Worm (Caenorhabditis elegans): ENCODE results near the gene sra-33.

sra-33 gene

DNA sequence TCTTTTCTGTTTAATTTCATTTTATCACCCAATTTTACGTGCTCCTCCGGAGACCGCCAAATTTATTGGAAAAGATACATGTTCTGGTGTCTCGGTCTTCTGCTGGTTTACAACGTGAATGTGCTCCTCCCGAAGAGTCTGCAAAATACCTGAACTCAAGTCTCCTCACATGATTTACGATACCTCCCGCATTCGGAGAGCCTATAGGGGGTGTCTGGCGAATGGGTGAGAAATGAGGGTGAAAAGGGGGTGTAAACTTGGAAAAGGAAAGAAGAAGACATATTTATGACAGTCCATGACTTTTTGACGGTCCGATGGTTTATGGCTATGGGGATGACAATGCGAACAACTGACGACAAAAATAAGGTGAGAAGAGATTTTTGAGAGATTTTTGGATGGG, 20.8 kb downstream of the sra-33 start:
- 0 out of 2 replicates have a peak, but pooled peaks have one; percentile 38 for TF ChIP-seq tbx-11 (GFP tag; IDR thresholded peaks at IDR 0.05)
- no peak for TF ChIP-seq ceh-13 (GFP tag; optimal IDR thresholded peaks at IDR 0.05)

ce11 chrII:4511911-4512310, 25.1 kb downstream of the sra-33 start, which contains the start of gene cyp-23A1:
Gene cyp-23A1 (plus strand): TSS chrII:4512211.
- TF ChIP-seq ceh-36 (tag; optimal IDR thresholded peaks at IDR 0.05), result no peak
- TF ChIP-seq hmg-4 (GFP tag; optimal IDR thresholded peaks at IDR 0.05), result no peak
- no peak for TF ChIP-seq B0310.2 (tag; optimal IDR thresholded peaks at IDR 0.05)
- TF ChIP-seq ama-1 (optimal IDR thresholded peaks at IDR 0.05), result no peak

ce11 chrII:4510684-4511083, 26.4 kb downstream of the sra-33 start:
- no peak for TF ChIP-seq scrt-1 (GFP tag; IDR thresholded peaks at IDR 0.05)
- no peak for TF ChIP-seq hmbx-1 (tag; optimal IDR thresholded peaks at IDR 0.05)
- TF ChIP-seq ets-7 (tag; optimal IDR thresholded peaks at IDR 0.05), result no peak
- no peak for TF ChIP-seq hnd-1 (tag; optimal IDR thresholded peaks at IDR 0.05)
- TF ChIP-seq ama-1 (optimal IDR thresholded peaks at IDR 0.05), result no peak
- TF ChIP-seq F13C5.2 (tag; optimal IDR thresholded peaks at IDR 0.05), result no peak
- no peak for TF ChIP-seq flt-1 (GFP tag; IDR thresholded peaks at IDR 0.05)
- TF ChIP-seq B0310.2 (tag; optimal IDR thresholded peaks at IDR 0.05), result no peak
- no peak for TF ChIP-seq tbx-37 (GFP tag; conservative IDR thresholded peaks at IDR 0.05)
- TF ChIP-seq sea-1 (GFP tag; conservative IDR thresholded peaks at IDR 0.05), result no peak
- TF ChIP-seq tbx-11 (GFP tag; IDR thresholded peaks at IDR 0.05), result no peak
- TF ChIP-seq ceh-36 (tag; optimal IDR thresholded peaks at IDR 0.05), result no peak
- TF ChIP-seq tra-4 (tag; optimal IDR thresholded peaks at IDR 0.05), result no peak
- TF ChIP-seq pes-1 (GFP tag; IDR thresholded peaks at IDR 0.05), result no peak
- no peak for TF ChIP-seq hmg-4 (GFP tag; optimal IDR thresholded peaks at IDR 0.05)
- TF ChIP-seq ceh-13 (GFP tag; optimal IDR thresholded peaks at IDR 0.05), result no peak

DNA sequence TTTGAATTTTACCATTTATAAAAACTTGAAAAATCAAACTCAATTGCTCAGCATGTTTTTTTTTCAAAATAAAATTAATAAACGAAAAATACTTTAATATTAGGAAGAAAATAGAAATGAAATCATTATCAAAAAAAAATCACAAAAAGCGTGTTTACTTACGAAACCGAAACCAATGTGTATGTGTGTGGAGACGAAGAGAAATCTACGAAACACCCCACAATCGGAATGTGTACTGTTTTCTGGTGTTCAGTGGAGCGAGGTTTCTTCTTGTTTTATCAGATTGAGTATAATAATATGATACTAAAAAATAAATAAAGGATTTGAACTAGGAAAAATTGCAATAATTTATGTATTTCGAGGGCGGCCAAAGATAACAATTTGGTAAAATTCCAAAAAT, 29.4 kb downstream of the sra-33 start:
- no peak for TF ChIP-seq ets-7 (tag; optimal IDR thresholded peaks at IDR 0.05)
- no peak for TF ChIP-seq ceh-36 (tag; optimal IDR thresholded peaks at IDR 0.05)
- TF ChIP-seq tbx-37 (GFP tag; conservative IDR thresholded peaks at IDR 0.05), result no peak
- no peak for TF ChIP-seq hmbx-1 (tag; optimal IDR thresholded peaks at IDR 0.05)
- TF ChIP-seq flt-1 (GFP tag; IDR thresholded peaks at IDR 0.05), result no peak
- TF ChIP-seq pes-1 (GFP tag; IDR thresholded peaks at IDR 0.05), result no peak
- TF ChIP-seq F13C5.2 (tag; optimal IDR thresholded peaks at IDR 0.05), result no peak
- no peak for TF ChIP-seq ceh-13 (GFP tag; optimal IDR thresholded peaks at IDR 0.05)
- TF ChIP-seq aly-1 (tag; optimal IDR thresholded peaks at IDR 0.05), result no peak
- TF ChIP-seq tbx-11 (GFP tag; IDR thresholded peaks at IDR 0.05), result no peak
- TF ChIP-seq scrt-1 (GFP tag; IDR thresholded peaks at IDR 0.05), result no peak
- TF ChIP-seq hmg-4 (GFP tag; optimal IDR thresholded peaks at IDR 0.05), result no peak
- TF ChIP-seq ama-1 (optimal IDR thresholded peaks at IDR 0.05), result no peak
- no peak for TF ChIP-seq B0310.2 (tag; optimal IDR thresholded peaks at IDR 0.05)
- no peak for TF ChIP-seq tra-4 (tag; optimal IDR thresholded peaks at IDR 0.05)
- no peak for TF ChIP-seq hnd-1 (tag; optimal IDR thresholded peaks at IDR 0.05)
- TF ChIP-seq sea-1 (GFP tag; conservative IDR thresholded peaks at IDR 0.05), result no peak

ce11 chrII:4506552-4507291, 30.3 kb downstream of the sra-33 start:
- TF ChIP-seq aly-1 (tag; optimal IDR thresholded peaks at IDR 0.05) (no peak), hnd-1 (tag; optimal IDR thresholded peaks at IDR 0.05) (no peak), F13C5.2 (tag; optimal IDR thresholded peaks at IDR 0.05) (peak; percentile 32), tra-4 (tag; optimal IDR thresholded peaks at IDR 0.05) (no peak), tbx-37 (GFP tag; conservative IDR thresholded peaks at IDR 0.05) (no peak), hmg-4 (GFP tag; optimal IDR thresholded peaks at IDR 0.05) (peak; percentile 9), ceh-13 (GFP tag; optimal IDR thresholded peaks at IDR 0.05) (no peak), B0310.2 (tag; optimal IDR thresholded peaks at IDR 0.05) (no peak), pes-1 (GFP tag; IDR thresholded peaks at IDR 0.05) (no peak)

- TF ChIP-seq ama-1 (optimal IDR thresholded peaks at IDR 0.05) (no peak), tbx-37 (GFP tag; conservative IDR thresholded peaks at IDR 0.05) (no peak), ets-7 (tag; optimal IDR thresholded peaks at IDR 0.05) (no peak), hnd-1 (tag; optimal IDR thresholded peaks at IDR 0.05) (no peak)
Observed at ce11 chrII:4505097-4505626, 31.9 kb downstream of the sra-33 start, which contains the start of gene camt-1. Gene camt-1 (minus strand): TSS chrII:4505147.

- TF ChIP-seq ama-1 (optimal IDR thresholded peaks at IDR 0.05) (no peak), hmg-4 (GFP tag; optimal IDR thresholded peaks at IDR 0.05) (no peak), hmbx-1 (tag; optimal IDR thresholded peaks at IDR 0.05) (no peak), F13C5.2 (tag; optimal IDR thresholded peaks at IDR 0.05) (no peak), ceh-36 (tag; optimal IDR thresholded peaks at IDR 0.05) (no peak)
Observed at ce11 chrII:4495844-4496243, 41.2 kb downstream of the sra-33 start.

DNA sequence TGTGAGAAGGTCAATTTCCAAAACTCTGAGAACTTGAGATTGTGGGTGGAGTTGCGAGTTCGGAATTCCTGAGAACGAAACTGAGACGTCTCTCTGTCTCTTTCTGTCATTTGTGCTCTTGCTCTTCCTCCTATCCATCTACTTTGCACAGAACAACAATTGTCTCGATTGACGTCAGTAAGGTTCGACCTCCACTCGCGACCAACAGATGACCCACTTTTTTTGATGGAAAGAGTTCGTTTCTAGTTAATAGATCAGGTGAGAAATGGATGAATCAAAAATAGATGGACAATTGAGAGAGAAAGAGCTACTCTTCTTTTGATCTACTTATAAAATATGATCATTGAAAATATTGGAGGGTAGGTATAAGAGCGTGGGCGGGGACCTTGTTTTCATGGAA, 42.5 kb downstream of the sra-33 start:
- no peak for TF ChIP-seq hnd-1 (tag; optimal IDR thresholded peaks at IDR 0.05)
- TF ChIP-seq sea-1 (GFP tag; conservative IDR thresholded peaks at IDR 0.05), result no peak

ce11 chrII:4490729-4491128, 46.3 kb downstream of the sra-33 start, which contains the start of gene T05C1.5:
Gene T05C1.5 (minus strand): TSS chrII:4490829.
- TF ChIP-seq ceh-13 (GFP tag; optimal IDR thresholded peaks at IDR 0.05), result no peak
